Worm (Caenorhabditis elegans): ENCODE measurements around the gene rpc-11.

DNA sequence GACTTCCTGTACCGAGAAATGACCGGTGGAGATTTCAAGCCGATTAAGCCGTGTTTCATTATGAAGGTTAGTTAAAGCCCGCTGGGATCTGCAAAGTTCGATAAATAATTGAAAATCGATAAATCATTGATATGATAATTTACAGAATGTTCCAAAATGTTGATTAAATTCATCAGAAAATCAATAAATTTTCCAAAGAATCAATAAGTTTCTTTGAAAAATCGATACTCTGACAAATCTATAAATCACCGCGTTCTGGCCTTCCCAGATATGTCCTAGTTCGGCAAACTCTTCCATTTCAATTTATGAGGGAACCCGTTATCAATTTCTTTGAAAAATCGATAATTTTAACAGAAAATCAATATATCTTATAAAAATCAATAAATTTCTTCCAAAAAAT is 2.3 kb downstream of the rpc-11 start:
- TF ChIP-seq B0310.2 (tag; optimal IDR thresholded peaks at IDR 0.05) = no peak
- TF ChIP-seq ceh-36 (tag; optimal IDR thresholded peaks at IDR 0.05) = no peak
- TF ChIP-seq ama-1 (optimal IDR thresholded peaks at IDR 0.05) = no peak
- TF ChIP-seq ets-7 (tag; optimal IDR thresholded peaks at IDR 0.05) = no peak
- no peak for TF ChIP-seq hmbx-1 (tag; optimal IDR thresholded peaks at IDR 0.05)
- TF ChIP-seq tbx-11 (GFP tag; IDR thresholded peaks at IDR 0.05) = no peak
- TF ChIP-seq scrt-1 (GFP tag; IDR thresholded peaks at IDR 0.05) = no peak
- TF ChIP-seq sea-1 (GFP tag; conservative IDR thresholded peaks at IDR 0.05) = no peak
- no peak for TF ChIP-seq hmg-4 (GFP tag; optimal IDR thresholded peaks at IDR 0.05)

Measured in whole organism, early embryonic.